Fruit fly (Drosophila melanogaster) whole organism, prepupa: ENCODE results near the gene Es2.

Experiments used
- CG11762 ChIP-seq: fragments of 200-800 bp; sonication (Bioruptor generic); optimal IDR thresholded peaks from 3 replicates; lab custom pipeline; 2016; ENCODE audit warnings: missing biosample characterization, missing genetic modification characterization; ENCODE audit not compliant: insufficient read depth
- CG1621 ChIP-seq: fragments of 200-800 bp; sonication (Bioruptor generic); optimal IDR thresholded peaks from 3 replicates; lab custom pipeline; 2018; ENCODE audit warnings: missing biosample characterization, mild to moderate bottlenecking, missing genetic modification characterization
- CG31627 ChIP-seq: fragments of 200-800 bp; sonication (Bioruptor generic); optimal IDR thresholded peaks from 3 replicates; lab custom pipeline; 2016; ENCODE audit warnings: missing biosample characterization, missing genetic modification characterization
- Lpt ChIP-seq: fragments of 200-800 bp; sonication (Bioruptor generic); optimal IDR thresholded peaks from 3 replicates; lab custom pipeline; 2016; ENCODE audit warnings: missing biosample characterization, missing genetic modification characterization
- OdsH ChIP-seq: fragments of 200-800 bp; sonication (Bioruptor generic); optimal IDR thresholded peaks from 3 replicates; lab custom pipeline; 2016; ENCODE audit warnings: missing biosample characterization, missing genetic modification characterization
- cyc ChIP-seq: fragments of 200-800 bp; sonication (Bioruptor generic); optimal IDR thresholded peaks from 3 replicates; lab custom pipeline; 2016; ENCODE audit warnings: missing biosample characterization, missing genetic modification characterization
- net ChIP-seq: fragments of 200-800 bp; sonication (Bioruptor generic); optimal IDR thresholded peaks from 3 replicates; lab custom pipeline; 2016; ENCODE audit warnings: missing biosample characterization, missing genetic modification characterization

dm6 chrX:8468962-8469459, 7.7 kb downstream of the Es2 start, which contains the start of gene CG12116:
- TF ChIP-seq CG11762 (GFP tag; lab: Kevin White, UChicago), result no peak
- no peak for TF ChIP-seq Lpt (GFP tag; lab: Kevin White, UChicago)
- TF ChIP-seq OdsH (GFP tag; lab: Kevin White, UChicago), result no peak
- TF ChIP-seq cyc (GFP tag; lab: Kevin White, UChicago), result no peak
- TF ChIP-seq net (GFP tag; lab: Kevin White, UChicago), result no peak
- TF ChIP-seq CG31627 (GFP tag; lab: Kevin White, UChicago), result peak; percentile 7
- no peak for TF ChIP-seq CG1621
